Worm (Caenorhabditis elegans): ENCODE data around the gene F47C12.6.
A peak's percentile ranks its signal among the peaks of the same experiment; 100 is the strongest.

F47C12.6 gene

DNA sequence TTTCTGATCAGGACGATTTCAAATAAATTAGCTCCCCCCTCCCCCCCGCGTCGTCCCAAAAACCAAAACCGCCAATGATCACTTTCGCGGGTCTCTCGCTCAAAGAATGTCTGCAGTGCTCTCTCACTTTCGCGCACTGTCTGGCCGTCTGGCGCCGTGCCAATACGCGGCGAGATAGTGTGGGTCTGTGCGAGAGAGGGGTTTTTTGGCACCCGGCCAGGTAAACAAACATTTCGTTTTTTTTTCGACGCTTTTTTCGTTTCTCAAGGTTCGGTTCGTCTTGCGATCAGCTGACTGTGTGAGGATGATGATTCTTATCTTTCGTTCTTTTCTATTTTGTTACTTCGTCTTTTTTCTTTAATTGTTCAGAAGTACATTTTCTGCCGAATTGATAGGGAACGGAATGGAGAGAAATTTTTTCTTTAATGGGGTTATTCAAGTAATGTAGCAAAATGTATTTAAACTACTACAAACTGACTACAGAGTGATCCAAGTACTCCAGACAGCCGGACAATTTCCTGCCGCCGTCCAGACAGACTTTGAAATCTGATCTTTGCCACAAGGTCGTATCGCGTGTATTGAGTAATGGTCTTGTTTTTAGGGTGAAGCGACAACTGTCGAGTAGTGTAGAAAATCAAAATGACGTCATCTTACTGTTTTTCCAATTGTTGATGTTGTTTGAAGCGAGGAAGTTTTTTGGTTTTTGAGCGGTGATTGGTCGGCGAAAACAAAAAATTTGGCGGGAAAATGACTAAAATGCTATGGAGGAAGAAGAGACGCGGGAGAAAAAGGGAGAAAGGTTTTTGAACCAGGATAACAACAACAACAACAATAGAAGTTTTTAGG is 31.2 kb upstream of the F47C12.6 start:
- TF ChIP-seq F26F4.8 (GFP tag; conservative IDR thresholded peaks at IDR 0.05): no peak
- TF ChIP-seq pqm-1 (tag; optimal IDR thresholded peaks at IDR 0.05): peak; percentile 20
- TF ChIP-seq zag-1 (tag; optimal IDR thresholded peaks at IDR 0.05): no peak
- TF ChIP-seq Y5F2A.4 (GFP tag; optimal IDR thresholded peaks at IDR 0.05): no peak
- TF ChIP-seq unc-39 (tag; optimal IDR thresholded peaks at IDR 0.05): no peak
- peak; percentile 68 for TF ChIP-seq lin-29 (GFP tag; IDR thresholded peaks at IDR 0.05)
- TF ChIP-seq daf-16 (GFP tag; optimal IDR thresholded peaks at IDR 0.05): peak in 1 of 2 experiments; percentile 97
- TF ChIP-seq daf-16 (tag; optimal IDR thresholded peaks at IDR 0.05): peak; percentile 80
- no peak for TF ChIP-seq dmd-9 (GFP tag; IDR thresholded peaks at IDR 0.05)
- no peak for TF ChIP-seq madf-9 (GFP tag; conservative IDR thresholded peaks at IDR 0.05)
- TF ChIP-seq dmd-8 (GFP tag; IDR thresholded peaks at IDR 0.05): no peak
- peak; percentile 66 for TF ChIP-seq T26A8.4 (GFP tag; IDR thresholded peaks at IDR 0.05)
- TF ChIP-seq lin-39 (tag; optimal IDR thresholded peaks at IDR 0.05): no peak
- TF ChIP-seq mdt-29 (GFP tag; IDR thresholded peaks at IDR 0.05): no peak
- peak; percentile 5 for TF ChIP-seq mxl-3 (GFP tag; optimal IDR thresholded peaks at IDR 0.05)
- TF ChIP-seq lin-13 (GFP tag; optimal IDR thresholded peaks at IDR 0.05): no peak
- no peak for TF ChIP-seq fkh-10 (GFP tag; optimal IDR thresholded peaks at IDR 0.05)
- peak; percentile 86 for TF ChIP-seq tra-1 (GFP tag; IDR thresholded peaks at IDR 0.05)
- no peak for TF ChIP-seq zip-11 (GFP tag; IDR thresholded peaks at IDR 0.05)
- TF ChIP-seq Y75B8A.6 (GFP tag; IDR thresholded peaks at IDR 0.05): no peak
- peak; percentile 37; the same call in 1 of the 2 replicates for TF ChIP-seq ctbp-1 (GFP tag; IDR thresholded peaks at IDR 0.05)
- TF ChIP-seq aha-1 (tag): peak; percentile 72
- TF ChIP-seq unc-62 (GFP tag; optimal IDR thresholded peaks at IDR 0.05 in 1 of 2): peak in 1 of 2 experiments; percentile 55
- TF ChIP-seq unc-62 (tag; optimal IDR thresholded peaks at IDR 0.05): no peak
- TF ChIP-seq nhr-25 (tag; optimal IDR thresholded peaks at IDR 0.05; ENCODE audit: borderline replicate concordance, insufficient read depth): peak; percentile 46
- TF ChIP-seq R02D3.7 (tag; optimal IDR thresholded peaks at IDR 0.05): no peak
- TF ChIP-seq Y105C5A.15 (GFP tag; IDR thresholded peaks at IDR 0.05): no peak
- TF ChIP-seq ama-1 (optimal IDR thresholded peaks at IDR 0.05): no peak
- no peak for TF ChIP-seq F37D6.2 (tag; optimal IDR thresholded peaks at IDR 0.05)
- TF ChIP-seq F44E2.7 (GFP tag; IDR thresholded peaks at IDR 0.05): no peak
- no peak for TF ChIP-seq zip-2 (tag; optimal IDR thresholded peaks at IDR 0.05)
- TF ChIP-seq vab-7 (GFP tag; IDR thresholded peaks at IDR 0.05): no peak
- TF ChIP-seq aly-2 (tag; optimal IDR thresholded peaks at IDR 0.05): no peak
- no peak for TF ChIP-seq snpc-1.2 (GFP tag; IDR thresholded peaks at IDR 0.05)
- no peak for TF ChIP-seq lin-38 (GFP tag; IDR thresholded peaks at IDR 0.05)
- peak; percentile 93 for TF ChIP-seq nhr-28 (tag; optimal IDR thresholded peaks at IDR 0.05)
- no peak for TF ChIP-seq attf-4 (tag; optimal IDR thresholded peaks at IDR 0.05)
- peak; percentile 54 for TF ChIP-seq rbr-2 (tag; optimal IDR thresholded peaks at IDR 0.05)
- TF ChIP-seq ceh-82 (tag; optimal IDR thresholded peaks at IDR 0.05): no peak
- TF ChIP-seq ceh-32 (tag; optimal IDR thresholded peaks at IDR 0.05; ENCODE audit: poor library complexity): no peak
- peak; percentile 72 for TF ChIP-seq jun-1 (tag; optimal IDR thresholded peaks at IDR 0.05)
- TF ChIP-seq D1046.2 (GFP tag; IDR thresholded peaks at IDR 0.05): no peak
- no peak for TF ChIP-seq zfp-3 (GFP tag; conservative IDR thresholded peaks at IDR 0.05)
- TF ChIP-seq mxl-2 (GFP tag; conservative IDR thresholded peaks at IDR 0.05): no peak
- no peak for TF ChIP-seq nhr-41 (GFP tag; IDR thresholded peaks at IDR 0.05)
- no peak for TF ChIP-seq nhr-6 (tag; optimal IDR thresholded peaks at IDR 0.05)
- TF ChIP-seq ceh-62 (tag; optimal IDR thresholded peaks at IDR 0.05): no peak
- no peak for TF ChIP-seq skn-1 (tag; optimal IDR thresholded peaks at IDR 0.05)
- TF ChIP-seq lim-7 (GFP tag; IDR thresholded peaks at IDR 0.05): no peak; the same call in 1 of the 2 replicates
- no peak for TF ChIP-seq tag-97 (GFP tag; IDR thresholded peaks at IDR 0.05)
- peak; percentile 64; the same call in 1 of the 2 replicates for TF ChIP-seq egl-43 (GFP tag; IDR thresholded peaks at IDR 0.05)
- TF ChIP-seq nhr-42 (GFP tag; IDR thresholded peaks at IDR 0.05): no peak
